Worm (Caenorhabditis elegans) whole organism, dauer: ENCODE measurements around the gene T04C12.9.

Source experiments
- unc-62 ChIP-seq: sonication (generic microtip); optimal IDR thresholded peaks from 2 replicates; lab custom pipeline; 2017; ENCODE audit warnings: missing biosample characterization, missing genetic modification reagents, missing genetic modification characterization

Gene T04C12.9

DNA sequence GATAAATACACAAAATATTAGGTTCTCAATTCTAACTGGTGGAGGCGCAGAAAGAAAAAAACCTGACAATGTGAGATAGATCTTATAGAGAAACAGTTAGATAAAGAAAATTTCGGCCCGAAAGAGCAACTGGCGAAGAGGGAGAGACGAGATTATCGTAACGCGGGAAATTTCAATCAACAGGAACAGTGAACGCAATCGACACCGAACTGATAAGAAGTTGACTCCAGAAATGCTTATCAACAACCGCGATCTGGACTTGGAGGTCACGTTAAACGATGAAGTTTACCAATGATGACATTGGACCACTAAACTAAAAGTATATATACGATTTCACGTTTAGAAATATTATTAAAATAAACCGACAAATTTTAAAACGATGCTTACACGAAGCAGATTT lies 13.4 kb upstream of the T04C12.9 start:
- no peak for TF ChIP-seq unc-62 (GFP tag; lab: Kevin White, UChicago)

DNA sequence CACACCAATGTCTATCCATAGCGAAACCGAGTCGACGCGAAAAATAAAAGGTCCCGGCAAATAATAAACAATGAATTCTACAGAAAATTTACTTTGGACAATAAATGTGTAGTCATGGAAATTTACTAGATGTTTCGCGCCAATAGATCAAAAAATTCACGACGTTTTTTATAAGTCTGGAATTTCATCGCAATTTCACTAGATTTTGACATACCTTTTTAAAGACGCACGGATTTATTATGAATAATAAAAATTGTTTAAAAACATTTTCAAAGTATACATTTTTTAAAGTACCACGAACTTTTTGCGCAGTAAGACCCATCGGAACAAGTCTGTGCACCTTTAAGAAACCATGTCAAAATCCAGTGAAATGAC lies 13.0 kb upstream of the T04C12.9 start:
- no peak for TF ChIP-seq unc-62 (GFP tag; lab: Kevin White, UChicago)

DNA sequence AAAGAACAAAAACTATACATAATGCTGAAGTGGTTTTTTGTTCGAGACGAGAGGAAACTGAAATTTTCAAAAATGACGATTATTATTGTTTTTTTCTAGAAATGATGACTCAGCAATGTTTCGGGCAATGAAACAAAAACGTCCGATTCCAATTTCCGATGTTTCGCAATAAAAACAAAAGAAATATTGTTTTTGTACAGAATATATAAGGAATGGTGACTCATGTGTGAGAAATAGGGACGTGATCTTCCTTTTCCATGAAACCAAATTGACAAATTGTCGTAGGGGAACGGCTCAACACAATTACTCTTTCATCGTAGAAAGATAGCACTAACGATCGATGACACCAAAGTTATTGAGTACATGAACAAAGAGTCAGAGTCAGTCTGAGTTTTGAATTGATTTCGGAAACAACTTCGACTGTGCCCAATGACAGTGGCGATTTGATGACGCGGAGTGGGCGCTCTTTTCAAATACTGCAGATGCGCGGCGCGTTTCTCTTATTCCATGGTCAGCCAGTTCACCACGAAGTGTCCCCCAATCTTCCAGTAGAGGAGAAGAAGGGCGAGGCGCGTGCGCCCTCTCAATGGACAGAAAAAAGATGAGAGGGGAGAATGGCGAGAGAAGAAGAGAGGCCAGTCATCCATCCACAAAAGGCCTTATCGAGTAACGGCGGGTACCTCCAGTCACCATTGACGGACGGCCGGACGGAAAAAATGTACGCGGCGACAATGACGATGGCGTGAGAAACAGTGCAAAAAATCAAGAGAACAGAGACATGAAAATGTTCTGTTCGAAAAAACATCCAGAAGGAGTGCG lies 12.4 kb upstream of the T04C12.9 start:
- TF ChIP-seq unc-62 (GFP tag; lab: Kevin White, UChicago) = no peak

DNA sequence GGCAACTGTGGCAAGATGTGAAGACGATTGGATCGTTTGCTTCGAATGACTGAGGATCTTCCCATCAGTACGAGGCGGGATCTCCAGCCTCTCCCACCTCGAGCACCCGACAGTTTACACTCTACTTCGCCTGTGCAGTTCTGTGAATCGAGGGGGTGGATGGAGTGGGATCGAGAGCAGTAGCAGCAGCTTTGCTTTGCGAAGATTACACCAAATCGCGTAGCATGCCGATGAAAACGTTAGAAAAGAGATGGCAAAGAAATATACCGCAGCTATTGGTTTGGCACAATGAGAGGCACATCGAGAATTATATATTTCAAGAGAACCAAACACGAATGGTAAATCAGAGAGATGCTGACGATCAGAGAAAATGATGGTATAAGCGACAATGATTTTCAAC lies 11.4 kb upstream of the T04C12.9 start, which contains the start of gene act-3:
Gene act-3, minus strand, starts transcription at position 51 of the 400 bp plus-strand sequence.
- TF ChIP-seq unc-62 (GFP tag; lab: Kevin White, UChicago) = no peak

DNA sequence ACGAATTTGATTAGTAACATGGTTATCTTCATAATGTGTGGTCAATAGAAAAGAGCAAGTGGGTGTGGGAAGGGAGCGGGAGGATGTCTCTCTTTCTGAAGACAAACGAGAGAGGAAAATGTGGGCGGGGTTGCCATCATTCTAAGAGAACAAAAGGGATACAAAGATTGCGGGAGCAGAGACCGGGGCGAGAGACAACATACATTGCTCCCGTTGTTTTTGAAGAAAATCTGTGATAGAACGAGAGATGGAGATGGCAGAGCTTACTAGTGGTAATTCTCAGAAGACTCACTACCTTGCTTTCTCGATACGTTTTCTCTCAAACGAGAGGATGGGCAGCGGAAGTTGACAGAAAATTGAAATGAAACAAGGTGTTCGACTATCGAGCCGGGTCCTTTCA lies 10.3 kb upstream of the T04C12.9 start:
- TF ChIP-seq unc-62 (GFP tag; lab: Kevin White, UChicago) = no peak

DNA sequence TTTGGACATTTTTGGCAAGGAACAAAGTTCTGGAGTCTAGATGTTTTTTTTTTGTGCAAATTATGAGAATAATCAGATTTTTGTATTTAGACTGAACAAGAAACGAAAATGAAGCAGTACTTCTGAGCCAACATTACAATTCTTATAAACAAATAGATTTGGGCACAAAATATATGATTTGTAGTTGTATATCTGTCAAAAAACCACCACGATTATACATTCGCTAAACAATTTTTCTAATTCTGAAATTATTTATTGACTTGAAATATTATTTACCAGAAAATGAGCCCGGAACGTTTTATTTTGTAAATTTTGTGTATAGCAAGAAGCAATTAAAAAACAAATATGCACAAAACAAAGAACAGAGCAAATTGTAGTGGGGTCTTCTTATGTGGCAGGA lies 8.4 kb upstream of the T04C12.9 start:
- no peak for TF ChIP-seq unc-62 (GFP tag; lab: Kevin White, UChicago)

DNA sequence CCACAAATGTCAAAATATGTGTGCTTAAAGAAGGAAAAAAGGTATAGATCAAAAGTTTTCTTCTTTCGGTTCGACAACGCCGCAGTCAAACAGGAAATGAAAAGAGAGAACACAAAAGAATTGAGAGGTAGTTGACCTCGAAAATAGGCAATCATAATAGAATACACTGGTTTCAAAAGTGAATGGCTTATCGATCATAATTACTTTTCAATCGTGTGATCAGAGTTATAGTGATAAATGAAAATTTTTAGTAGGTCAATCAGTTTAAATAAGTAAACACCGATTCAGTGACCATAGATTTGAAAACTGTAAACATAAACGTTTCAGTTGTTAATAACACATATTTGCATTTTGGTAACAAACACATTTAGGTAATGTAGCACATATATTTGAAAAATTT lies 7.4 kb upstream of the T04C12.9 start:
- TF ChIP-seq unc-62 (GFP tag; lab: Kevin White, UChicago) = no peak

DNA sequence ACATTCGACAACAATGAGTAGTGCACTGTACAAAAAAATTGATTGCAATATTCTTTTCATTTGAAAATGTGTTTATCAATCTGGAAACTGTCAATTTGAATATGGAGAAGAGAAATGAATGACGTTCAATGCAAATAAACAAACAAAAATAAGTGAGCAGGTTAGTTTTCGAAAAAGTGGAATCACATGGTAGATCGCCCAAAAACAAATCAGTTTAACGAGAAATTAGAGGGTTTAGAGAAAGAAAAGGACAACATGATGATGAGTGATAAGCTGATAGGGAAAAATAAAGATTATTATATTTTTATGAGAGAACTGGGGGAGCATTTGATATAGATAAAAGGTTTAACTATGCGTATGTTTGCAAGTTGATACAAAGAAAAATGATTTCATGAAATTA lies 6.3 kb upstream of the T04C12.9 start, which contains the start of gene T04C12.8:
Gene T04C12.8, minus strand, starts transcription at position 82 of the 400 bp plus-strand sequence.
- TF ChIP-seq unc-62 (GFP tag; lab: Kevin White, UChicago) = no peak

DNA sequence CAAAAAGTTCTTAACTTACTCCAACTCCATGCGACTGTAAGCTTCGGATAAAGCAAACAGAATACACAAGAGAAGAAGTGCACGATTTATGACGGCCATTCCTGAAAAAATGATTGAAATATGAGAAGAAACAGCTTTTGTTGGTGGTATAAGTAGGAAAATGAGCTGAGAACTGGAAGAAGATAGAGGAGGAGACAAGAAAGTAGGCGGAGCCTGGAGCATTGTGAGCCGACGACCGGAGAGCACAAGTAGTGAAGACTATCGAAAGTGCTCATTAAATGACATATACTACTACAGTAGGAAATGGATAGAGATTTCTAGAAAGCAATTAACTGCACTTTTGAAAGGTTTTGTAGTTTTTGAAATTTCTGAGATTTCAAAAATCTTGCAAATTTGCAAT lies 2.5 kb upstream of the T04C12.9 start, which contains the start of gene nlp-80:
Gene nlp-80, minus strand, starts transcription at position 101 of the 400 bp plus-strand sequence.
- no peak for TF ChIP-seq unc-62 (GFP tag; lab: Kevin White, UChicago)

DNA sequence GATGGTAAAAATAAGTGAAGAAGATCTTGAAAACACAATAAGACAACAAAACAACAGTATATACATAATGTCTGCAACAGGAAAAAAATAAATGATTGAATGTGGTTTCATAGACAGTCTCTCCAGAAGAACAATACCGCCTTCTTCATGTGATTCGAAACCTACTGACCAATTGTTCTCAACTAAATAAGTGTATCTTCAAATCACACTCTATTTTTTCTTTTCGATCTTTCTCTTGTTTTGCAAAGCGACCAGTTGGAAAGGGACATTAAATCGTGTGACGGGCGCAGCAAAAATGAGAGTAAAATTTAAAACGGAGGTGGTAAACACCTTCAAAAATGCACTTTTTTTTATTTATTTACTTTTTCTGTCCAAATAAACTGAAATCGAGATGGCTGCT lies 1.1 kb downstream of the T04C12.9 start:
- TF ChIP-seq unc-62 (GFP tag; lab: Kevin White, UChicago) = no peak

DNA sequence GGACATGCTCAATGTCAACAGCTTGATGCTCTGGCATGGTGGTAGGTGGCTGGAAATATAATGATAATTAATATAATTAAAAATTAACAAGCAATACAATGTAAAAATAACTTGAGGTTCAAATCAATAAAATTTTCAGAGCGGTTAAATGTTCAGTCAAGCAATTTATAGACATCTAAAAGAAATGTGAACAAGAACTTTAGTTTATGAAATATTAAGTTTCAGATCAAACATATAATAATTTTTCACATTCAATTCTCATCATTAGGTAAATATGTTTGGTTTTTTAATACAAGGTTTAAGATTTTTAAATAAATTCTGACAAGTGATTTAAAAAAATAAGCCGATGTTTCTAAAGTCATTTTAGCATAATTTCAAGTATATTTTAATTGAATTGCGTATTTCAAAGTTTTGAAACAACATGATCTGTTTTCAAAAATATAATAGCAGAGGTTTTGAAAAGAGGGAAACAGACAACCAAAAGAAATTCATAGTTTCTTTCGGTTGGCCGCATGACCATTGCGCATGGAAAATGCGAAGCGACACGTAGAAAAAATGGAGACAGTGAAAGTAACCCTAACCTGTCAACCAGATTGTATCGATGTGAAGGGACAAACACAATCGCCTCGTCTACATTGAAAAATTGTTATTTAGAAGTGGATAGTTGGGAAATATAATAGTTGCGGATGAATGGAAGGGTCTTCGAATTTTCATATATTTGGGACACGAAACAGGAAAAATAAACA lies 2.6 kb downstream of the T04C12.9 start, which contains the start of gene T04C12.11:
Gene T04C12.11, minus strand, starts transcription at position 51 of the 746 bp plus-strand sequence.
- TF ChIP-seq unc-62 (GFP tag; lab: Kevin White, UChicago) = no peak

DNA sequence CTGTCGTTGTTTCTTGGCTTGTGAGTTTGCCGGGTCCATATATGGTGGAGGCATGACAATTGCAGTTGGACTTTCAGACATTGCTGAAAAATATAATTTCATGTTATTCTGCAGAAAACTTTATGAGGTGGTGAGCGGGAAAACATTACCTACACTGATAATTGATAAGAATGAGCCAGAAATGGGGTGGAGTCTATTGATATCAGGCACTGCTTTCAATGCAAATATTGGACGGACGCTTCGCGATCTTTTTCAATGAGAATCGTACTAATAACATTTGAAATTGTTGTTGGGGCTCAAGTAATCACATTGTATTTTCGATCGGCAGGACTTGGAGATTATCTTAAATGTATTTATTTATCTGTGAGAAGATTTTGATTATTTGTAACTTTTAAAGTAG lies 3.8 kb downstream of the T04C12.9 start, which contains the start of gene T04C12.1:
Gene T04C12.1, minus strand, starts transcription at position 90 of the 400 bp plus-strand sequence.
- no peak for TF ChIP-seq unc-62 (GFP tag; lab: Kevin White, UChicago)

DNA sequence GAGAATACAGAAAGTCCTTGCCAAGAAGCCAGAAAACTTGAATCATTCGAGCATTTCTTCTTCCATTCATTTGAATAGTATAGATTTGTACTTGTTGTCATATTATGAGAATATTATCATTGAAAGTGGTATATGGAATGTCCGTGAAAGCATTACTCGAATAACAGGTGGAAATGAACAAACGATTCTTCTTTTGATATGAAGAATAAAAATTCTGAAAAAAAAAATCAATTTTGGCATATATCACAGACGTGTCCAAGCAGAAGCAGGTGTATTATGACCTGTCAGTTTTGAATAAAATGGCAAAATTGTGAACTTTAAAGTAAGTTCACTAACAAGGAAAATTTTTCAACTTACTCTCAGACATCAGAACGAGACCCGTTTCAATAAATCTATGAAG lies 6.0 kb downstream of the T04C12.9 start, which contains the start of gene srh-75:
Gene srh-75, minus strand, starts transcription at position 101 of the 400 bp plus-strand sequence.
- no peak for TF ChIP-seq unc-62 (GFP tag; lab: Kevin White, UChicago)

DNA sequence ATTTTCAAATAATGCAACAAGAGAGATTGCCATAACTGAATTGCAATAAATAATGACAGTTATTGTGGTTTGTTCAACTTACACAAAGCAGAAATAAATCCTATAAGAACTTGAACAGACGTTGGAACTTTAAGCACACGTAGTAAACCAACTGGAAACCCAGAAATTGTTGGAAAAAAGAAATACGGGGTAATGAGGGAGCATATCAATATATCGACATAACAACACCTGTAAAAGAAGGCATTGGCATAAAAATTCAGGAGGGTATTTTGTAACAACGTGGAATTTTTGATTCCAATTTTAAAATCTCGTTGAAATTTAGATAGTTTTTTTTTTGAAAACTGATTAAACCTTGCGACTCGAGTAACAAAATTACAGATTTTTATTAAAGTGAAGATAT lies 6.5 kb downstream of the T04C12.9 start:
- TF ChIP-seq unc-62 (GFP tag; lab: Kevin White, UChicago) = no peak

DNA sequence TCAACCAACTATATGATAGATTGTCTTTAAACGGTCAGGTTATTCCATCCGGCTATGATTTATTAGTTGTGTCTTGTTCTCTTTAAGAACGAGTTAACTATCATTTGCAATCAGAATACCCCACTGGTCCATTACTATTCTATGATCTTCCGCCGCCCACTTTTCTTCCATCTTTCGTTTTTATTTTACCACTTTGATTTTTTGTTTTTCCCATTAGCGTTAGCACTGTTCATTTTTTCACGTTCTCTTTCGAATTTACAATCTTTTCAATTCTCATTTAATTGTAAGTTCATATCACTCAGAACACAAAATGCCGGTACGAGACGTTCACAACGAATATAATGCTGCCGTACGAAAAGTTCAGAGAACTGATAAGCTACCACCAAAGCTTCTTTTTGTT lies 9.2 kb downstream of the T04C12.9 start, which contains the start of gene T04C12.7:
Gene T04C12.7, plus strand, starts transcription at position 301 of the 400 bp plus-strand sequence.
- TF ChIP-seq unc-62 (GFP tag; lab: Kevin White, UChicago) = no peak

DNA sequence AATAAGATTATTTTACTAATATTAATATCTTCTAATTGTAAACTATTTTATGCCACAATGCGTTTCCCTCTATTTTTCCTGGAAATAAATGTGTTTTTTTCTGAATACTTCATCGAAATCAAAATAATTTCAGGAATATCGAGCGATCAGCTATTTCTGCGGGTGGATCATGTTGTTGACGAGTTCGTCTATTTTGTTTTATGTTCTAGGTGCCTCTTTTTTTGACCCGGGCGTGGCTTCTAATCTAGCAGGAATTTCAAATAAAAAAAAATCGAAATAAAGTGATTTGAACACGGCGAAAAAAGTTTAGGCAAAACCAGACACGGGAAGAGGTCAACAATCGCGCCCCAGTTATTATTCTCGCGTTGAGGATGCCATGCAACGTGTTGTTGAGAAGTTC lies 11.1 kb downstream of the T04C12.9 start, which contains the start of gene T04C12.33:
Gene T04C12.33, plus strand, starts transcription at position 301 of the 400 bp plus-strand sequence.
- no peak for TF ChIP-seq unc-62 (GFP tag; lab: Kevin White, UChicago)
